Worm (Caenorhabditis elegans): Measurements from ENCODE around the gene atp-2.

Gene atp-2

DNA sequence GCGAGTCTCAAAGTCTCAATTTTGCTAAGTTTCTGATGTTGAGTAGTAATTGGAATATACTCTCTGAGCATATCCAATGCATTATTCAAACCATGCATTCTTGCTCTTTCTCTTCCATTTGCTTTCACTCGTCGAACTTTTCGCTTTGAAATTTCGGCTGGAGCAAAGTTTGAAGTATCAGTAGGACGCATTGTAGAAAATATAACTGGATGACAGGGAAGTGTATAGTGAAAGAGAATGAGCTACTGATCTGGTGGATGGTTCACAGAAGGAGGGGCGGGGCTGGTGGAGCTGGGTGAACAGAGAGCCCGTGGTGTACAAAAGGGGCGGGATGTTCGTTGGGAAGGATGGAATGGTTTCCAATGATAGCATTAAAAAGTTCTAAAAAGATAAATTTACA, 13.6 kb downstream of the atp-2 start:
- TF ChIP-seq nhr-6 (tag; optimal IDR thresholded peaks at IDR 0.05) (no peak), crh-2 (tag; optimal IDR thresholded peaks at IDR 0.05) (no peak), nhr-129 (tag; optimal IDR thresholded peaks at IDR 0.05) (no peak), gmeb-1 (tag; optimal IDR thresholded peaks at IDR 0.05) (no peak), lin-11 (tag; optimal IDR thresholded peaks at IDR 0.05) (no peak), egl-27 (tag; optimal IDR thresholded peaks at IDR 0.05) (no peak), fos-1 (tag; optimal IDR thresholded peaks at IDR 0.05) (no peak), mbf-1 (tag; optimal IDR thresholded peaks at IDR 0.05) (no peak), nhr-25 (tag; optimal IDR thresholded peaks at IDR 0.05) (no peak)

ce11 chrIII:5244539-5244938, 16.3 kb downstream of the atp-2 start, which contains the start of gene cnd-1:
Gene cnd-1 (minus strand): TSS chrIII:5244639.
- TF ChIP-seq lsy-2 (tag; optimal IDR thresholded peaks at IDR 0.05), result no peak
- no peak for TF ChIP-seq sma-3 (GFP tag; optimal IDR thresholded peaks at IDR 0.05)
- TF ChIP-seq ceh-82 (tag; optimal IDR thresholded peaks at IDR 0.05), result no peak
- no peak for TF ChIP-seq zag-1 (tag; optimal IDR thresholded peaks at IDR 0.05)
- no peak for TF ChIP-seq nhr-6 (tag; optimal IDR thresholded peaks at IDR 0.05)

ce11 chrIII:5245067-5245466, 16.9 kb downstream of the atp-2 start:
- TF ChIP-seq nhr-10 (tag; optimal IDR thresholded peaks at IDR 0.05) (no peak), alr-1 (tag; optimal IDR thresholded peaks at IDR 0.05) (no peak), skn-1 (tag; optimal IDR thresholded peaks at IDR 0.05) (no peak), fos-1 (tag; optimal IDR thresholded peaks at IDR 0.05) (no peak), unc-62 (GFP tag; optimal IDR thresholded peaks at IDR 0.05) (no peak), ceh-82 (tag; optimal IDR thresholded peaks at IDR 0.05) (no peak), blmp-1 (tag; optimal IDR thresholded peaks at IDR 0.05; ENCODE audit: insufficient read depth) (no peak), lsy-2 (tag; optimal IDR thresholded peaks at IDR 0.05) (no peak), R02D3.7 (tag; optimal IDR thresholded peaks at IDR 0.05) (no peak), nhr-21 (tag; optimal IDR thresholded peaks at IDR 0.05) (no peak), ztf-1 (GFP tag; conservative IDR thresholded peaks at IDR 0.05) (no peak), ztf-11 (tag; optimal IDR thresholded peaks at IDR 0.05) (no peak), peb-1 (tag; optimal IDR thresholded peaks at IDR 0.05) (no peak), lin-11 (tag; optimal IDR thresholded peaks at IDR 0.05) (no peak), nhr-25 (tag; optimal IDR thresholded peaks at IDR 0.05) (no peak), ztf-4 (tag; optimal IDR thresholded peaks at IDR 0.05) (no peak), elt-1 (tag; optimal IDR thresholded peaks at IDR 0.05) (no peak), nhr-129 (tag; optimal IDR thresholded peaks at IDR 0.05) (no peak)

DNA sequence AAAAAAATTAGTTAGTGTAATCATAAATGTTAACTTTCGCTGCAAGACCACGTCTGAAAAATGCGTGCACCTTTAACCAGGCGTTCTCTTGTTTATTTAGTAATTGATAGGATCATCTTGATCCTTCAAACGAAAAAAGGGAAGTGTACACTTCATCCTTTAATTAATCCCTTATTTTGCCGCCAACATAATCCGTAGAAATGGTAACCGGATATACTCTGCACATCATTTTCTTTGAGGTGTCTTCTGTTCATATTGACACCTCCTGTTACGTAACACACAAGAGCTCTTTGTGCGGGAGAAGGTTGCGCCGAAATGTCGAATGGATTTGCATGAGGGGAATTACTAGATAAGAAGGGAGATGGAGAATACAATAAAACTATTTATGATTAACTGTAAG, 20.5 kb downstream of the atp-2 start:
- TF ChIP-seq zag-1 (tag; optimal IDR thresholded peaks at IDR 0.05) (no peak), Y55F3AM.14 (GFP tag; optimal IDR thresholded peaks at IDR 0.05) (no peak)

ce11 chrIII:5254108-5254507, 25.9 kb downstream of the atp-2 start, which contains the start of the genes sumv-1 and gop-1:
Gene sumv-1 (minus strand): TSS chrIII:5254187.
Gene gop-1 (plus strand): TSS chrIII:5254438.
- TF ChIP-seq nhr-23 (tag; optimal IDR thresholded peaks at IDR 0.05) (no peak), nhr-77 (tag; optimal IDR thresholded peaks at IDR 0.05) (no peak), lin-39 (tag; optimal IDR thresholded peaks at IDR 0.05) (no peak), skn-1 (tag; optimal IDR thresholded peaks at IDR 0.05) (no peak), ceh-82 (tag; optimal IDR thresholded peaks at IDR 0.05) (no peak), mab-5 (tag; optimal IDR thresholded peaks at IDR 0.05) (no peak), lin-13 (GFP tag; optimal IDR thresholded peaks at IDR 0.05) (no peak), nhr-6 (tag; optimal IDR thresholded peaks at IDR 0.05) (no peak), crh-2 (tag; optimal IDR thresholded peaks at IDR 0.05) (no peak), unc-39 (tag; optimal IDR thresholded peaks at IDR 0.05) (no peak), nhr-21 (tag; optimal IDR thresholded peaks at IDR 0.05) (no peak)

ce11 chrIII:5258918-5259317, 30.7 kb downstream of the atp-2 start, which contains the start of gene gop-2:
Gene gop-2 (plus strand): TSS chrIII:5259023.
- TF ChIP-seq ztf-1 (GFP tag; conservative IDR thresholded peaks at IDR 0.05) (no peak), dmd-4 (tag; optimal IDR thresholded peaks at IDR 0.05) (no peak), nhr-11 (tag; optimal IDR thresholded peaks at IDR 0.05) (no peak), ztf-11 (tag; optimal IDR thresholded peaks at IDR 0.05) (no peak), gmeb-1 (tag; optimal IDR thresholded peaks at IDR 0.05) (no peak), mab-5 (tag; optimal IDR thresholded peaks at IDR 0.05) (no peak), nhr-23 (tag; optimal IDR thresholded peaks at IDR 0.05) (no peak)

Measured in whole organism, L2 larva.